Worm (Caenorhabditis elegans) whole organism, early embryonic: ENCODE data around the gene srbc-30.
"Not testable (repeated sequence)": the region's sequence is repeated elsewhere in the genome, so short reads cannot be mapped to it uniquely, and the experiment has no call there.

ENCODE experiments used
- B0310.2 ChIP-seq: sonication (generic microtip); optimal IDR thresholded peaks from 2 replicates; lab custom pipeline; 2016; ENCODE audit warnings: mild to moderate bottlenecking, missing genetic modification characterization, missing compliant biosample characterization
- F13C5.2 ChIP-seq: sonication (generic microtip); optimal IDR thresholded peaks from 2 replicates; lab custom pipeline; 2017; ENCODE audit warnings: mild to moderate bottlenecking, missing genetic modification characterization, inconsistent platforms, missing compliant biosample characterization
- aly-1 ChIP-seq: sonication (generic microtip); optimal IDR thresholded peaks from 2 replicates; lab custom pipeline; 2016; ENCODE audit warnings: missing genetic modification characterization, missing compliant biosample characterization
- ama-1 ChIP-seq: fragments of 150-350 bp; optimal IDR thresholded peaks from 2 replicates; lab custom pipeline; 2014
- ceh-13 ChIP-seq: fragments of 200-800 bp; sonication (Bioruptor generic); optimal IDR thresholded peaks from 2 replicates; lab custom pipeline; 2018; ENCODE audit warnings: mild to moderate bottlenecking, missing genetic modification characterization, missing compliant biosample characterization
- ceh-36 ChIP-seq: sonication (generic microtip); optimal IDR thresholded peaks from 2 replicates; lab custom pipeline; 2016; ENCODE audit warnings: missing genetic modification characterization, inconsistent platforms, missing compliant biosample characterization
- ets-7 ChIP-seq: sonication (generic microtip); optimal IDR thresholded peaks from 2 replicates; lab custom pipeline; 2016; ENCODE audit warnings: missing genotype, missing genetic modification characterization, missing compliant biosample characterization
- flt-1 ChIP-seq: fragments of 200-800 bp; sonication (Bioruptor generic); IDR thresholded peaks from 2 replicates; pipeline ENCODE4 v1.3.6; 2022; ENCODE audit warnings: missing genetic modification characterization, missing compliant biosample characterization
- hmbx-1 ChIP-seq: sonication (generic microtip); optimal IDR thresholded peaks from 2 replicates; lab custom pipeline; 2016; ENCODE audit warnings: mild to moderate bottlenecking, missing genetic modification characterization, missing compliant biosample characterization
- hmg-4 ChIP-seq: fragments of 200-800 bp; sonication (Bioruptor generic); optimal IDR thresholded peaks from 2 replicates; lab custom pipeline; 2018; ENCODE audit warnings: mild to moderate bottlenecking, missing genetic modification characterization, missing compliant biosample characterization
- hnd-1 ChIP-seq: sonication (generic microtip); optimal IDR thresholded peaks from 2 replicates; lab custom pipeline; 2016; ENCODE audit warnings: missing genetic modification characterization, missing compliant biosample characterization
- pes-1 ChIP-seq: fragments of 200-800 bp; sonication (Bioruptor generic); IDR thresholded peaks from 2 replicates; pipeline ENCODE4 v1.3.6; 2022; ENCODE audit warnings: missing genetic modification reagents, missing genetic modification characterization, missing compliant biosample characterization
- scrt-1 ChIP-seq: fragments of 200-800 bp; sonication (Bioruptor generic); IDR thresholded peaks from 2 replicates; pipeline ENCODE4 v1.3.6; 2022; ENCODE audit warnings: missing genetic modification characterization, missing compliant biosample characterization
- sea-1 ChIP-seq: fragments of 200-800 bp; sonication (Bioruptor generic); conservative IDR thresholded peaks from 2 replicates; pipeline ENCODE4 v1.3.6; 2022; ENCODE audit warnings: missing genetic modification characterization, missing compliant biosample characterization
- tbx-11 ChIP-seq: fragments of 200-800 bp; sonication (Bioruptor generic); IDR thresholded peaks from 2 replicates; pipeline ENCODE4 v1.3.6; 2022; ENCODE audit warnings: missing genetic modification characterization, missing compliant biosample characterization
- tbx-37 ChIP-seq: fragments of 200-800 bp; sonication (Bioruptor generic); conservative IDR thresholded peaks from 2 replicates; pipeline ENCODE4 v1.3.6; 2022; ENCODE audit warnings: missing genetic modification reagents, missing genetic modification characterization, missing compliant biosample characterization
- tra-4 ChIP-seq: sonication (generic microtip); optimal IDR thresholded peaks from 2 replicates; lab custom pipeline; 2017; ENCODE audit warnings: missing genetic modification characterization, missing compliant biosample characterization

srbc-30 gene

DNA sequence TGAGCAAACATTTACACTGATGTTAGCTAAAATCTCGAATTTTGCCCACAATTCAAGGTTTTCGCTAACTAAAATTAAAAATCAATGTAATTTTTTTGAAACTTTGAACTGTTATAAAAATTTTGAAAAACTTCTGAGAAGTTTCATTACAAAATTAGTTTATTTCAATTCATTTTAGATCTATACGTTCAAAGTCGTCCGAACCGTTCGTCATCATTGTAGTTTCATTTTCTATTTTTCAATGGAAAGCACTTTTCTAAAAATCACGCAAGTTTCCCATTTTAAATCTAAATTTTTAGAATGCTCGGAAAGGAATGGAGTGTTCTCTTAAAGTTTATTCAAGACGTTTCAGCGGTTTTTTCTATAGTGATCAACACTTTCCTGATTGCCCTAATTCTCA is 29.6 kb upstream of the srbc-30 start, which contains the start of gene str-228:
Gene str-228 (plus strand): TSS at position 301 of the 400 bp plus-strand sequence.
- no peak for TF ChIP-seq tra-4 (tag; lab: Kevin White, UChicago)
- TF ChIP-seq hmbx-1: no peak
- TF ChIP-seq ceh-36 (tag; lab: Kevin White, UChicago): no peak
- no peak for TF ChIP-seq hmg-4 (GFP tag; lab: Kevin White, UChicago)
- no peak for TF ChIP-seq scrt-1 (GFP tag; lab: Robert Waterston, UW)
- no peak for TF ChIP-seq pes-1 (GFP tag; lab: Robert Waterston, UW)
- TF ChIP-seq tbx-11 (GFP tag; lab: Robert Waterston, UW): no peak
- TF ChIP-seq flt-1 (GFP tag; lab: Robert Waterston, UW): no peak
- TF ChIP-seq F13C5.2: no peak
- TF ChIP-seq tbx-37 (GFP tag; lab: Robert Waterston, UW): no peak
- no peak for TF ChIP-seq ets-7 (tag; lab: Kevin White, UChicago)
- no peak for TF ChIP-seq ama-1 (lab: Kevin White, UChicago)
- no peak for TF ChIP-seq B0310.2 (tag; lab: Kevin White, UChicago)
- TF ChIP-seq sea-1 (GFP tag; lab: Robert Waterston, UW): no peak
- TF ChIP-seq ceh-13 (GFP tag; lab: Kevin White, UChicago): no peak
- TF ChIP-seq aly-1: no peak
- no peak for TF ChIP-seq hnd-1

DNA sequence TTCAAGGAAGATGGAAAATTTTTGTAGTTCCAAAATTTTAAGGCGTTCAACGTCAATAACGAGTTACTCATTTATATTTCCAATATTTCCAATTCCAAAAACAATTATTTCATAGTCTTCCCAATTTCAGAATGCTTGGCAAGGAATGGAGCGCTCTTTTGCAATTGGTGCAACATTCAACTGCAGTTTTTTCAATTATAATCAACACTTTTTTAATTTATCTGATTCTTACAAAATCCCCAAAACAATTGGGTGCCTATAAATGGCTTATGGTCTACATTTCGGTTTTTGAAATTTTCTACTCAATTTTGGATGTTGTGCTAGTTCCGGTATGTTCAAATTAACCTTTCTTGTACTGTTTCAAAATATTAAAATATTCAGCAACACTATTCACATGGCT is 27.4 kb upstream of the srbc-30 start, which contains the start of gene str-225:
Gene str-225 (plus strand): TSS at position 132 of the 400 bp plus-strand sequence.
- no peak for TF ChIP-seq pes-1 (GFP tag; lab: Robert Waterston, UW)
- no peak for TF ChIP-seq B0310.2 (tag; lab: Kevin White, UChicago)
- TF ChIP-seq ceh-13 (GFP tag; lab: Kevin White, UChicago): no peak
- TF ChIP-seq hmbx-1: no peak
- no peak for TF ChIP-seq tra-4 (tag; lab: Kevin White, UChicago)
- TF ChIP-seq sea-1 (GFP tag; lab: Robert Waterston, UW): no peak
- no peak for TF ChIP-seq scrt-1 (GFP tag; lab: Robert Waterston, UW)
- no peak for TF ChIP-seq tbx-37 (GFP tag; lab: Robert Waterston, UW)
- no peak for TF ChIP-seq hnd-1

DNA sequence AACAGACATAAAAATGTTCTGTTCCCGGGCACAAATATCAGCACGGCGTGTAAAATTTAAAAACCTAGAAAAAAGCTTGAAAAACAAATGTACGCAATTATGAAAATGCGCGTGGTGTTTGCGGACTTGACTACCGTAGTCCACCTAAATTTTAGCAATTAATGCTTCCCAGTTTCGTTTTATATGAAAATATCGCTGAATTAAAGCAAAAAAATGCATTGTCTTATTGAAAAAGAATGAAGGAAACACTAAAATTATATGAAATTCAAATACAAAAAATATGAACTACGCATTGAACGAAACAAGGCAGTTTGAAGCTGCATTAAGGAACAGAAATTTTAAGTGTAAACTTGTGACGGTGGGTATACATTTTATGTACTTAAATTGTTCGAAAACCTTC is 26.0 kb upstream of the srbc-30 start, which contains the start of gene ugt-64:
Gene ugt-64 (minus strand): TSS at position 101 of the 400 bp plus-strand sequence.
- TF ChIP-seq tbx-37 (GFP tag; lab: Robert Waterston, UW); sea-1 (GFP tag; lab: Robert Waterston, UW); ets-7 (tag; lab: Kevin White, UChicago): not testable (repeated sequence)

DNA sequence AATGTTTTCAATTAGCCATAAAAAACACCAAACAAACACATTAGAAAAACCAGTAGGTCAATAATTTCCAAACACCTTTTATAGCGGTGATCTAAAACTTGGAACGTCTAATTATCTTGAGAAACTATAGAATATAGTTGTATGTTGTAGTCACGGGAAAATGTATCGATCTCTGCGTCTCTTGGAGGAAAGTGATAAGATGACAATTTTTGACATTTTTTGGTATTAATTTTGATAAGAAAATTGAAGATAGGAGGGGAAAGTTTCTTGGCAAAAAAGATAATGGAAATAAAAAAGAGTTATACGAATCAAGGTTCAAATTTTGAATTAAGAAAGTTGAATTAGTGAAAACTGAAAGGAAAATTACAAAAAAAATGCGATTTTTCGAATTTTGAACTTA is 25.5 kb upstream of the srbc-30 start:
- TF ChIP-seq F13C5.2 (no peak), flt-1 (GFP tag; lab: Robert Waterston, UW) (no peak), tbx-37 (GFP tag; lab: Robert Waterston, UW) (no peak), pes-1 (GFP tag; lab: Robert Waterston, UW) (no peak), tbx-11 (GFP tag; lab: Robert Waterston, UW) (no peak), hnd-1 (no peak), scrt-1 (GFP tag; lab: Robert Waterston, UW) (no peak), B0310.2 (tag; lab: Kevin White, UChicago) (no peak), sea-1 (GFP tag; lab: Robert Waterston, UW) (no peak), ceh-13 (GFP tag; lab: Kevin White, UChicago) (no peak), hmbx-1 (no peak)

DNA sequence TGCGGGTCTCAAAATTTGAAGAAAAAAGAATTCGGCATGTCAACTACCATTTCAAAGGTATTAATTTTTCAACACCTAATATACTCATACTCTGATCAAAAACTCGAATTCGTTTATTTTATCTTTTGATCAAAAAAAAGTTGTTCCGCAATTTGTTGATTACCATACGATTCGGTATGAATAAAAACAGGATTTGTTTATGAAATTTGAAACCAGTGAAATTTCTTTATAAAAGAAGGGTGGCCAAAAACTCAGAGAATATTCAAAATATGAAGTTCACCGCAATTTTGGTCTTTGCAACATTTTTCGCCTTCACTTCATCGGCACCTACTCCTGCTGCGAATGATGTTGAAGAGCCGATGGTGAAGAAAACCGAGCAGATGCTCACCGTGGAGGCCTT is 21.8 kb upstream of the srbc-30 start, which contains the start of the genes C07G3.8 and C07G3.10:
Gene C07G3.8 (minus strand): TSS at position 101 of the 400 bp plus-strand sequence.
Gene C07G3.10 (plus strand): TSS at position 270 of the 400 bp plus-strand sequence.
- TF ChIP-seq B0310.2 (tag; lab: Kevin White, UChicago) (no peak), pes-1 (GFP tag; lab: Robert Waterston, UW) (no peak), F13C5.2 (no peak), hmbx-1 (no peak), ceh-13 (GFP tag; lab: Kevin White, UChicago) (no peak), tra-4 (tag; lab: Kevin White, UChicago) (no peak), tbx-37 (GFP tag; lab: Robert Waterston, UW) (no peak), hnd-1 (no peak), sea-1 (GFP tag; lab: Robert Waterston, UW) (no peak), ceh-36 (tag; lab: Kevin White, UChicago) (no peak), ets-7 (tag; lab: Kevin White, UChicago) (no peak), aly-1 (no peak), tbx-11 (GFP tag; lab: Robert Waterston, UW) (no peak), flt-1 (GFP tag; lab: Robert Waterston, UW) (no peak)

DNA sequence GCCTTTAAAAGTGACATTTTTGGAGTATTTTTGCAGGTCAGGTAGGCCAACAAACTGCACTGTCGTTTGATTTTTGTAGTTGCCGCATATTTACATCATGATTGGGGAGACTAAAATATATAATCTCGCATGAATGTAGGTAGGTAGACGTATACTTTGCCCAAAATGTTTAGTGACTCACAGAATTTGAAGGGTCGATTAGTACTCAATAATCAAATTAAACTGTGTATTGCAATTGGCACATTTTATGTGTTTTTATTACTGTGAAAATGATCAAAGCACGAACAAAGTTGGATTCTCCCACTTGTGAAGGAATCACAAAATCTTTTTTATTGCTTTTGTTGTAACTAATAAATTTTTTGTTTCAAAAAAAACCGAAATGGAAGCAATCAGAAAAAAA is 16.6 kb upstream of the srbc-30 start, which contains the start of gene C07G3.15:
Gene C07G3.15 (minus strand): TSS at position 101 of the 400 bp plus-strand sequence.
- TF ChIP-seq sea-1 (GFP tag; lab: Robert Waterston, UW) (no peak), ceh-36 (tag; lab: Kevin White, UChicago) (no peak), ceh-13 (GFP tag; lab: Kevin White, UChicago) (no peak), hnd-1 (no peak), scrt-1 (GFP tag; lab: Robert Waterston, UW) (no peak), flt-1 (GFP tag; lab: Robert Waterston, UW) (no peak), aly-1 (no peak), hmbx-1 (no peak), tra-4 (tag; lab: Kevin White, UChicago) (no peak), tbx-11 (GFP tag; lab: Robert Waterston, UW) (no peak), pes-1 (GFP tag; lab: Robert Waterston, UW) (no peak), F13C5.2 (no peak), B0310.2 (tag; lab: Kevin White, UChicago) (no peak), hmg-4 (GFP tag; lab: Kevin White, UChicago) (no peak), ama-1 (lab: Kevin White, UChicago) (no peak), ets-7 (tag; lab: Kevin White, UChicago) (no peak), tbx-37 (GFP tag; lab: Robert Waterston, UW) (no peak)

DNA sequence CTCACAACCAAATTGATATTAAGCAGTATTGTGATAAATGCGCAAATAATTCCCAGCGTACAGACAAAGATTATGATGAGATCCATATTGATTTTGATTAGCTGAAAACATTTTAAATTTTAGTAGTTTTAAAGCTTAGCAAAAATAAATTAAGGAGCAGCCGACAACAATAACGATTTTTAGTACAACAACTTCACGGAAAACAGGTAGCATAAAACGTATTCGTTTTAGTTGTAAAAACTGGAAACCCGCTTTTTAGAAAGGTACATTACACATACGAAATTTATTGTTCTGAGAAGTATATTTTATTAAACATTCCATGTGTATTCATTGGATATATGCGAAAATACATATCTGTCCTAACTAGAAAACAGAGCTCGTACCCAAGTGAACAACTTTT is 10.2 kb upstream of the srbc-30 start, which contains the start of gene srbc-36:
Gene srbc-36 (minus strand): TSS at position 101 of the 400 bp plus-strand sequence.
- TF ChIP-seq F13C5.2 (no peak), flt-1 (GFP tag; lab: Robert Waterston, UW) (no peak), aly-1 (no peak), B0310.2 (tag; lab: Kevin White, UChicago) (no peak), pes-1 (GFP tag; lab: Robert Waterston, UW) (no peak), ceh-13 (GFP tag; lab: Kevin White, UChicago) (no peak), tra-4 (tag; lab: Kevin White, UChicago) (no peak), sea-1 (GFP tag; lab: Robert Waterston, UW) (no peak), ceh-36 (tag; lab: Kevin White, UChicago) (no peak), ama-1 (lab: Kevin White, UChicago) (no peak)
